Fruit fly (Drosophila melanogaster): ENCODE measurements around the gene tex.

- no peak for TF ChIP-seq Mnt (GFP tag; optimal IDR thresholded peaks at IDR 0.05)
- TF ChIP-seq CG14711 (tag; optimal IDR thresholded peaks at IDR 0.05) = no peak
- TF ChIP-seq Crg-1 (GFP tag; optimal IDR thresholded peaks at IDR 0.05) = no peak
- no peak for TF ChIP-seq CG11617 (GFP tag; optimal IDR thresholded peaks at IDR 0.05)
- no peak for TF ChIP-seq kay (GFP tag; ENCODE audit: borderline replicate concordance)
- TF ChIP-seq pad (GFP tag; optimal IDR thresholded peaks at IDR 0.05) = no peak
- TF ChIP-seq CG7101 (tag; optimal IDR thresholded peaks at IDR 0.05) = no peak
- no peak for TF ChIP-seq CG5204 (GFP tag; optimal IDR thresholded peaks at IDR 0.05)
- TF ChIP-seq CG12768 (GFP tag; optimal IDR thresholded peaks at IDR 0.05) = no peak
- TF ChIP-seq cnc (optimal IDR thresholded peaks at IDR 0.05) = no peak
- TF ChIP-seq tj (GFP tag; optimal IDR thresholded peaks at IDR 0.05) = no peak
These were observed 34.9 kb upstream of the tex start, which contains the start of the genes PNKP and COX7AL for dm6 chr3R:8343251-8343744.

All from whole organism, adult.